Worm (Caenorhabditis elegans) whole organism, L2 larva: ENCODE results near the gene tbx-34.

ENCODE experiments used
- C34F6.9 ChIP-seq: fragments of 150-350 bp; optimal IDR thresholded peaks from 2 replicates; lab custom pipeline; 2014; ENCODE audit warnings: missing biosample characterization, missing genetic modification characterization
- F13H6.1 ChIP-seq: sonication (generic microtip); optimal IDR thresholded peaks from 2 replicates; lab custom pipeline; 2016; ENCODE audit warnings: missing genetic modification characterization, missing compliant biosample characterization
- R02D3.7 ChIP-seq: fragments of 150-350 bp; optimal IDR thresholded peaks from 2 replicates; lab custom pipeline; 2014; ENCODE audit warnings: missing biosample characterization, missing genetic modification characterization
- ZK546.5 ChIP-seq: sonication (generic microtip); optimal IDR thresholded peaks from 2 replicates; lab custom pipeline; 2017; ENCODE audit warnings: missing biosample characterization, missing genetic modification characterization
- aly-2 ChIP-seq: fragments of 150-350 bp; optimal IDR thresholded peaks from 2 replicates; lab custom pipeline; 2014; ENCODE audit warnings: missing biosample characterization, missing genetic modification characterization
- ama-1 ChIP-seq: fragments of 150-350 bp; optimal IDR thresholded peaks from 2 replicates; lab custom pipeline; 2018; ENCODE audit warnings: inconsistent platforms
- ceh-16 ChIP-seq: fragments of 150-350 bp; optimal IDR thresholded peaks from 2 replicates; lab custom pipeline; 2014; ENCODE audit warnings: missing biosample characterization, missing genetic modification characterization
- crh-2 ChIP-seq: sonication (generic microtip); optimal IDR thresholded peaks from 2 replicates; lab custom pipeline; 2017; ENCODE audit warnings: missing biosample characterization, missing genetic modification characterization
- dmd-4 ChIP-seq: sonication (generic microtip); optimal IDR thresholded peaks from 2 replicates; lab custom pipeline; 2017; ENCODE audit warnings: missing biosample characterization, missing genetic modification characterization
- elt-1 ChIP-seq: fragments of 150-350 bp; optimal IDR thresholded peaks from 2 replicates; lab custom pipeline; 2014; ENCODE audit warnings: missing biosample characterization, missing genetic modification characterization
- fos-1 ChIP-seq: fragments of 150-350 bp; optimal IDR thresholded peaks from 2 replicates; lab custom pipeline; 2014; ENCODE audit warnings: missing biosample characterization, missing genetic modification characterization
- gmeb-1 ChIP-seq: fragments of 150-350 bp; optimal IDR thresholded peaks from 2 replicates; lab custom pipeline; 2014; ENCODE audit warnings: missing biosample characterization, missing genetic modification characterization
- lin-11 ChIP-seq: fragments of 150-350 bp; sonication (generic microtip); optimal IDR thresholded peaks from 2 replicates; lab custom pipeline; 2014; ENCODE audit warnings: missing biosample characterization, missing genetic modification characterization, inconsistent platforms, mixed read lengths
- lin-13 ChIP-seq: fragments of 150-350 bp; optimal IDR thresholded peaks from 2 replicates; lab custom pipeline; 2014; ENCODE audit warnings: missing biosample characterization, missing genetic modification reagents, missing genetic modification characterization
- lin-39 ChIP-seq: fragments of 150-350 bp; optimal IDR thresholded peaks from 2 replicates; lab custom pipeline; 2014; ENCODE audit warnings: missing biosample characterization, missing genetic modification reagents, missing genetic modification characterization
- lsy-2 ChIP-seq, 2 experiments: fragments of 150-350 bp in 1 of 2; sonication (generic microtip) in 1 of 2; optimal IDR thresholded peaks; 2 replicates each; lab custom pipeline; 2014 to 2017; ENCODE audit warnings: missing biosample characterization in 2 of 2, missing genetic modification characterization in 2 of 2
- mab-5 ChIP-seq: fragments of 150-350 bp; optimal IDR thresholded peaks from 2 replicates; lab custom pipeline; 2014; ENCODE audit warnings: missing biosample characterization, missing genetic modification characterization
- mbf-1 ChIP-seq: sonication (generic microtip); optimal IDR thresholded peaks from 2 replicates; lab custom pipeline; 2017; ENCODE audit warnings: missing biosample characterization, missing genetic modification characterization
- nhr-10 ChIP-seq: sonication (generic microtip); optimal IDR thresholded peaks from 2 replicates; lab custom pipeline; 2017; ENCODE audit warnings: missing biosample characterization, missing genetic modification characterization
- nhr-11 ChIP-seq: fragments of 150-350 bp; optimal IDR thresholded peaks from 2 replicates; lab custom pipeline; 2014; ENCODE audit warnings: missing biosample characterization, missing genetic modification characterization
- nhr-12 ChIP-seq: fragments of 150-350 bp; optimal IDR thresholded peaks from 2 replicates; lab custom pipeline; 2014; ENCODE audit warnings: missing biosample characterization, missing genetic modification characterization
- nhr-129 ChIP-seq: fragments of 150-350 bp; optimal IDR thresholded peaks from 2 replicates; lab custom pipeline; 2014; ENCODE audit warnings: missing biosample characterization, missing genetic modification characterization
- nhr-21 ChIP-seq: fragments of 150-350 bp; optimal IDR thresholded peaks from 2 replicates; lab custom pipeline; 2014; ENCODE audit warnings: missing biosample characterization, missing genetic modification characterization
- nhr-23 ChIP-seq: fragments of 150-350 bp; optimal IDR thresholded peaks from 2 replicates; lab custom pipeline; 2014; ENCODE audit warnings: missing biosample characterization, missing genetic modification reagents, missing genetic modification characterization
- nhr-237 ChIP-seq: fragments of 150-350 bp; optimal IDR thresholded peaks from 2 replicates; lab custom pipeline; 2014; ENCODE audit warnings: missing biosample characterization, missing genetic modification characterization
- nhr-25 ChIP-seq: fragments of 150-350 bp; sonication (generic microtip); optimal IDR thresholded peaks from 3 replicates; lab custom pipeline; 2014; ENCODE audit warnings: missing biosample characterization, missing genetic modification characterization
- nhr-6 ChIP-seq: fragments of 150-350 bp; optimal IDR thresholded peaks from 2 replicates; lab custom pipeline; 2014; ENCODE audit warnings: missing biosample characterization, missing genetic modification characterization
- nhr-77 ChIP-seq: fragments of 150-350 bp; optimal IDR thresholded peaks from 2 replicates; lab custom pipeline; 2014; ENCODE audit warnings: missing biosample characterization, missing genetic modification characterization
- peb-1 ChIP-seq: fragments of 150-350 bp; optimal IDR thresholded peaks from 2 replicates; lab custom pipeline; 2014; ENCODE audit warnings: missing biosample characterization, missing genetic modification characterization
- sem-4 ChIP-seq: fragments of 150-350 bp; optimal IDR thresholded peaks from 2 replicates; lab custom pipeline; 2014; ENCODE audit warnings: missing biosample characterization, missing genetic modification reagents, missing genetic modification characterization
- skn-1 ChIP-seq: sonication (generic microtip); optimal IDR thresholded peaks from 2 replicates; lab custom pipeline; 2017; ENCODE audit warnings: missing biosample characterization, missing genetic modification characterization
- sma-3 ChIP-seq: sonication (generic microtip); optimal IDR thresholded peaks from 2 replicates; lab custom pipeline; 2016; ENCODE audit warnings: missing genetic modification reagents, missing genetic modification characterization, missing compliant biosample characterization
- snpc-4 ChIP-seq: fragments of 150-350 bp; optimal IDR thresholded peaks from 2 replicates; lab custom pipeline; 2014; ENCODE audit warnings: missing biosample characterization, missing genetic modification characterization
- unc-39 ChIP-seq: fragments of 150-350 bp; optimal IDR thresholded peaks from 2 replicates; lab custom pipeline; 2014; ENCODE audit warnings: missing biosample characterization, missing genetic modification characterization
- unc-55 ChIP-seq: fragments of 150-350 bp; sonication (generic microtip); optimal IDR thresholded peaks from 3 replicates; lab custom pipeline; 2014; ENCODE audit warnings: missing biosample characterization, missing genetic modification reagents, missing genetic modification characterization
- unc-62 ChIP-seq: fragments of 150-350 bp; optimal IDR thresholded peaks from 2 replicates; lab custom pipeline; 2014; ENCODE audit warnings: missing biosample characterization, missing genetic modification reagents, missing genetic modification characterization
- zag-1 ChIP-seq: fragments of 150-350 bp; optimal IDR thresholded peaks from 2 replicates; lab custom pipeline; 2014; ENCODE audit warnings: missing biosample characterization, missing genetic modification characterization
- ztf-1 ChIP-seq: fragments of 200-800 bp; sonication (Bioruptor generic); conservative IDR thresholded peaks from 2 replicates; pipeline ENCODE4 v1.3.6; 2022; ENCODE audit warnings: missing genetic modification characterization, missing compliant biosample characterization
- ztf-11 ChIP-seq: sonication (generic microtip); optimal IDR thresholded peaks from 2 replicates; lab custom pipeline; 2017; ENCODE audit warnings: missing biosample characterization, missing genetic modification characterization
- ztf-4 ChIP-seq: fragments of 150-350 bp; optimal IDR thresholded peaks from 2 replicates; lab custom pipeline; 2014; ENCODE audit warnings: missing biosample characterization, missing genetic modification characterization

tbx-34 gene

DNA sequence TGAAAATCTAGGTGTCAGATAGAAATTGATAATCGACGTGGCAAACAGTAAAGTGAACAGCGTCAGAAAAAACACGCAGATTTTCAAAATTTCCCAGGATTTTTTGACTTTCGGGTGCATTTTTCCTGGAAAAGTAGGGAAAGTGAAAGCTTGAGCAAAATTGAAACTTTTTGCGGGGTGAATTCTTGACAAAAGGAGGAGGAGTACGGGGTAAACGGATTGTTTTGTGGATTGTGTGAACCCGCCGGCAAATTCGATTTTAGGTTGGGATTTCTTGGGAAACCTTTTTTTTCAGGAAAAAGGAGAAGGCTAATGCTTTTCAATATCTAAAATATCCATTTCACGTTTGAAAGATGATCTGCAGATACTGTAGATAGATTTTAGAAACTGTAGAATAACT lies 16.7 kb upstream of the tbx-34 start, which contains the start of gene Y47D3A.34:
Gene Y47D3A.34 (minus strand): TSS at position 120 of the 400 bp plus-strand sequence.
- TF ChIP-seq unc-55 (GFP tag; lab: Kevin White, UChicago), result no peak
- TF ChIP-seq ceh-16 (tag; lab: Kevin White, UChicago), result no peak
- no peak for TF ChIP-seq crh-2 (tag; lab: Kevin White, UChicago)
- TF ChIP-seq mab-5, result no peak
- TF ChIP-seq F13H6.1 (tag; lab: Kevin White, UChicago), result no peak
- TF ChIP-seq aly-2 (tag; lab: Kevin White, UChicago), result no peak
- TF ChIP-seq dmd-4, result no peak
- no peak for TF ChIP-seq lin-13 (GFP tag; lab: Kevin White, UChicago)
- TF ChIP-seq mbf-1 (tag; lab: Kevin White, UChicago), result no peak
- no peak for TF ChIP-seq nhr-21 (tag; lab: Kevin White, UChicago)

DNA sequence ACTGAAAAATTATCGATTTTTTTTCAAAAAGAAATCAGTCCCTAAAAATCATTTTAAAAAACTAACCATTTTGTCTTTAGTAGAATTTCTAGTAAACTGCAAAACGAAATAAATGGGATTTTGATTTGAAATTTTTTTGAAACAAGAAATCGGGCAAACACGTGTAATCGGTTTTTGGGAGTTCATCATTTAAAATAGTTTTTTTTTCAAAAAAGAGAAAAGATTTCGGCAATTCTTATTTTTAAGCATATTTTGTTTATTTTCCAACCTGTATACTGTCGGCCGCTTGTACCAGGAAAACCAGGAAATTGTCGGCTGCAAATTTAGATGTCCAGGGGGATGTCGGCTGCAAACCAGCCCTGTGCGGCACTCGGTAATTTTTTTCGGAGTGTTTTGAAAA lies 13.9 kb upstream of the tbx-34 start, which contains the start of gene elo-8:
Gene elo-8 (minus strand): TSS at position 101 of the 400 bp plus-strand sequence.
- TF ChIP-seq nhr-77 (no peak), R02D3.7 (no peak), ZK546.5 (tag; lab: Kevin White, UChicago) (no peak), sma-3 (no peak), lsy-2 (tag; optimal IDR thresholded peaks at IDR 0.05; lab: Kevin White, UChicago) (no peak), lin-11 (tag; lab: Kevin White, UChicago) (no peak), F13H6.1 (tag; lab: Kevin White, UChicago) (no peak)

DNA sequence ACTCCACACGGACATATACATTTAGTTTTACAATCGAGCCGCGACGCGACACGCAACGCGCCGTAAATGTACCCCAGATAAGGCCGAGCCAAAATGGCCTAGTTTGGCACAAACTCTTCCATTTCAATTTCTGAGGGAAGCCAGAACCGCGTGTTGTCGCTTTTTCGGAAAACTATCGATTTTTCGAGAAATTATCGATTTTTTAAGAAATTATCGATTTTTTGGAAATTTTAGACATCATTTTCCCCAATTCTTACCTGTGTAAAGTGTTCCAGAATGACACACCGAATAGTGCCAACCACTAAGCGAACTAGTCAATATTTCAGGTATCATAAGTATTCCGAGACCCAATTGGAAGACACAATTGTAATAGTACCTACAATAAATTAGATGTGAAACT lies 13.4 kb upstream of the tbx-34 start:
- TF ChIP-seq ama-1 (lab: Kevin White, UChicago) (no peak), unc-55 (GFP tag; lab: Kevin White, UChicago) (no peak), nhr-6 (tag; lab: Kevin White, UChicago) (no peak), ztf-1 (GFP tag; lab: Robert Waterston, UW) (no peak)

DNA sequence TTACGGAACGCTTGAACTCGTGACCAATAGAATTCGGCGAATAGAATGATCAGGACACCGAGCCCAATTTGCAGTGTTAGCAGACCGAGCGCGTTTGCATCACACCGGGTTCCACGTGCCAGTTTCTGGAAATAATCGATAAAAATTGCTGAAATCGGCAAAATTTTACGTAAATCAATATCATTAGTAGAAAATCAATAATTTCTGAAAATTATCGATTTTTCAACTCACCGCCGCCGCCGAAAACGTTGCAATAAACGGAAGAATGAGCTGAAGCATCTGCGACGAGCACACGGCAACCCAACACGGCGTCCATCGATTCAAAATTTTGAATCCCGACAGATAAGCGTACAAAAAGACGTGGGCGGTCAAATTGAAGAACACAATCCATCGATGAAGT lies 12.5 kb upstream of the tbx-34 start:
- TF ChIP-seq lin-13 (GFP tag; lab: Kevin White, UChicago) (no peak), nhr-23 (tag; lab: Kevin White, UChicago) (no peak), nhr-10 (tag; lab: Kevin White, UChicago) (no peak), snpc-4 (tag; lab: Kevin White, UChicago) (no peak), nhr-11 (no peak), C34F6.9 (tag; lab: Kevin White, UChicago) (no peak), sem-4 (no peak), sma-3 (no peak), ZK546.5 (tag; lab: Kevin White, UChicago) (no peak), peb-1 (tag; lab: Kevin White, UChicago) (no peak), dmd-4 (no peak), mbf-1 (tag; lab: Kevin White, UChicago) (no peak), nhr-25 (tag; lab: Kevin White, UChicago) (no peak)

DNA sequence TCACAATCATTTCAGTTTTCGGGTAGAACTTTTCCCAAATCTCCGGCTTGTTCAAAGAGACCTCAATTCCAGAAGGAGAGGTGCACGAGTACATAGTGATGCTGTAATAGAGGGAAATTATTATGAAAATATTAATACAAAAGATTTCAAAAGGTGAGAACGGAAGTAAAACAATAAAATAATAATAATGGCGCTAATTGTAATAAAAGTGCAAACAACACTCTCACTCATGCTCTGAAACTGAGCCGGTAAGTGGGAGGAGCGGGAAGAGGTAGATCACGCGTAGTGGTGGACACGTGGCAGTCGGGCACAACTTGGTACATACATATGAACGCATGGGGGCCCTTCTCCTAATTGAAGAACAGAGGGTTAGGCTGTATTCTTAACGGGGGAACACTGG lies 9.0 kb upstream of the tbx-34 start, which contains the start of gene tbx-37:
Gene tbx-37 (minus strand): TSS at position 101 of the 400 bp plus-strand sequence.
- no peak for TF ChIP-seq unc-39 (tag; lab: Kevin White, UChicago)
- no peak for TF ChIP-seq mab-5
- no peak for TF ChIP-seq nhr-77
- TF ChIP-seq elt-1 (tag; lab: Kevin White, UChicago), result no peak
- TF ChIP-seq nhr-129, result no peak
- no peak for TF ChIP-seq unc-62 (GFP tag; lab: Kevin White, UChicago)
- no peak for TF ChIP-seq lin-13 (GFP tag; lab: Kevin White, UChicago)
- TF ChIP-seq zag-1 (tag; lab: Kevin White, UChicago), result no peak
- no peak for TF ChIP-seq nhr-12 (tag; lab: Kevin White, UChicago)
- TF ChIP-seq fos-1, result no peak
- TF ChIP-seq gmeb-1, result no peak
- no peak for TF ChIP-seq nhr-237
- TF ChIP-seq lin-39 (tag; lab: Kevin White, UChicago), result no peak
- no peak for TF ChIP-seq skn-1 (tag; lab: Kevin White, UChicago)
- TF ChIP-seq ceh-16 (tag; lab: Kevin White, UChicago), result no peak
- no peak for TF ChIP-seq ztf-4
- no peak for TF ChIP-seq ztf-11 (tag; lab: Kevin White, UChicago)
- no peak for TF ChIP-seq F13H6.1 (tag; lab: Kevin White, UChicago)
